Worm (Caenorhabditis elegans) whole organism, L3 larva: ENCODE results near the gene str-144.

Experiments used
- R02D3.7 ChIP-seq: fragments of 150-350 bp; optimal IDR thresholded peaks from 2 replicates; lab custom pipeline; 2014; ENCODE audit warnings: missing biosample characterization, missing genetic modification characterization
- ZK546.5 ChIP-seq: sonication (generic microtip); optimal IDR thresholded peaks from 2 replicates; lab custom pipeline; 2017; ENCODE audit warnings: missing biosample characterization, missing genetic modification characterization
- aly-2 ChIP-seq: fragments of 150-350 bp; optimal IDR thresholded peaks from 2 replicates; lab custom pipeline; 2014; ENCODE audit warnings: missing biosample characterization, missing genetic modification characterization
- ceh-16 ChIP-seq: sonication (generic microtip); optimal IDR thresholded peaks from 2 replicates; lab custom pipeline; 2017; ENCODE audit warnings: missing biosample characterization, missing genetic modification characterization
- ceh-82 ChIP-seq: fragments of 150-350 bp; optimal IDR thresholded peaks from 2 replicates; lab custom pipeline; 2014; ENCODE audit warnings: missing biosample characterization, missing genetic modification characterization
- ceh-9 ChIP-seq: sonication (generic microtip); optimal IDR thresholded peaks from 2 replicates; lab custom pipeline; 2018; ENCODE audit warnings: missing biosample characterization, missing genetic modification characterization
- daf-12 ChIP-seq: fragments of 150-350 bp; optimal IDR thresholded peaks from 2 replicates; lab custom pipeline; 2014; ENCODE audit warnings: missing biosample characterization, missing genetic modification reagents, missing genetic modification characterization
- egl-5 ChIP-seq: fragments of 150-350 bp; optimal IDR thresholded peaks from 2 replicates; lab custom pipeline; 2017; ENCODE audit warnings: missing biosample characterization, missing genetic modification reagents, missing genetic modification characterization, inconsistent platforms
- elt-3 ChIP-seq, 3 experiments: fragments of 150-350 bp in 1 of 3; sonication (generic microtip) in 2 of 3; optimal IDR thresholded peaks; 2 replicates in 2 of 3; 4 replicates in 1 of 3; lab custom pipeline; 2014 to 2017; ENCODE audit warnings: missing biosample characterization in 3 of 3, missing genetic modification characterization in 3 of 3
- fkh-10 ChIP-seq: sonication (generic microtip); optimal IDR thresholded peaks from 2 replicates; lab custom pipeline; 2017; ENCODE audit warnings: missing biosample characterization, missing genetic modification reagents, missing genetic modification characterization
- hmg-11 ChIP-seq: sonication (generic microtip); optimal IDR thresholded peaks from 2 replicates; lab custom pipeline; 2016; ENCODE audit warnings: missing genetic modification characterization, missing compliant biosample characterization
- jun-1 ChIP-seq: fragments of 150-350 bp; optimal IDR thresholded peaks from 2 replicates; lab custom pipeline; 2014; ENCODE audit warnings: missing biosample characterization, missing genetic modification reagents, missing genetic modification characterization
- lin-15B ChIP-seq: fragments of 150-350 bp; optimal IDR thresholded peaks from 2 replicates; lab custom pipeline; 2014; ENCODE audit warnings: missing biosample characterization, missing genetic modification characterization
- lin-39 ChIP-seq: fragments of 150-350 bp; optimal IDR thresholded peaks from 2 replicates; lab custom pipeline; 2018; ENCODE audit warnings: missing biosample characterization, missing genetic modification reagents, missing genetic modification characterization
- mdl-1 ChIP-seq: fragments of 150-350 bp; optimal IDR thresholded peaks from 2 replicates; lab custom pipeline; 2014; ENCODE audit warnings: missing biosample characterization, missing genetic modification characterization
- mml-1 ChIP-seq: fragments of 150-350 bp; sonication (generic microtip); optimal IDR thresholded peaks from 3 replicates; lab custom pipeline; 2014; ENCODE audit warnings: missing biosample characterization, missing genetic modification characterization
- nfya-1 ChIP-seq: sonication (generic microtip); optimal IDR thresholded peaks from 2 replicates; lab custom pipeline; 2017; ENCODE audit warnings: missing genetic modification characterization, mild to moderate bottlenecking, missing compliant biosample characterization, antibody characterized with exemption, moderate library complexity; ENCODE audit not compliant: insufficient read depth
- nhr-11 ChIP-seq: fragments of 150-350 bp; optimal IDR thresholded peaks from 2 replicates; lab custom pipeline; 2014; ENCODE audit warnings: missing biosample characterization, missing genetic modification characterization
- nhr-12 ChIP-seq: fragments of 150-350 bp; optimal IDR thresholded peaks from 2 replicates; lab custom pipeline; 2014; ENCODE audit warnings: missing biosample characterization, missing genetic modification characterization
- nhr-237 ChIP-seq: fragments of 150-350 bp; optimal IDR thresholded peaks from 2 replicates; lab custom pipeline; 2014; ENCODE audit warnings: missing biosample characterization, missing genetic modification characterization
- nhr-25 ChIP-seq: sonication (generic microtip); optimal IDR thresholded peaks from 2 replicates; lab custom pipeline; 2017; ENCODE audit warnings: missing biosample characterization, missing genetic modification characterization
- nhr-28 ChIP-seq: fragments of 150-350 bp; optimal IDR thresholded peaks from 2 replicates; lab custom pipeline; 2014; ENCODE audit warnings: missing biosample characterization, missing genetic modification characterization
- nhr-67 ChIP-seq: fragments of 150-350 bp; optimal IDR thresholded peaks from 2 replicates; lab custom pipeline; 2014; ENCODE audit warnings: missing biosample characterization, missing genetic modification characterization
- nhr-76 ChIP-seq: fragments of 150-350 bp; sonication (generic microtip); optimal IDR thresholded peaks from 5 replicates; lab custom pipeline; 2014; ENCODE audit warnings: missing biosample characterization, missing genetic modification characterization
- nhr-77 ChIP-seq: fragments of 150-350 bp; optimal IDR thresholded peaks from 2 replicates; lab custom pipeline; 2014; ENCODE audit warnings: missing biosample characterization, missing genetic modification characterization
- pha-4 ChIP-seq: fragments of 150-350 bp; optimal IDR thresholded peaks from 2 replicates; lab custom pipeline; 2014; ENCODE audit warnings: missing biosample characterization, missing genetic modification reagents, missing genetic modification characterization
- pqm-1 ChIP-seq: fragments of 150-350 bp; optimal IDR thresholded peaks from 2 replicates; lab custom pipeline; 2017; ENCODE audit warnings: missing biosample characterization, missing genetic modification characterization, inconsistent platforms
- sea-2 ChIP-seq: fragments of 150-350 bp; sonication (generic microtip); optimal IDR thresholded peaks from 4 replicates; lab custom pipeline; 2014; ENCODE audit warnings: missing biosample characterization, missing genetic modification reagents, missing genetic modification characterization
- skn-1 ChIP-seq: fragments of 150-350 bp; optimal IDR thresholded peaks from 2 replicates; lab custom pipeline; 2014; ENCODE audit warnings: missing biosample characterization, missing genetic modification characterization
- snpc-4 ChIP-seq: fragments of 150-350 bp; optimal IDR thresholded peaks from 2 replicates; lab custom pipeline; 2014; ENCODE audit warnings: missing biosample characterization, missing genetic modification characterization
- tbx-2 ChIP-seq: sonication (generic microtip); optimal IDR thresholded peaks from 2 replicates; lab custom pipeline; 2016; ENCODE audit warnings: mild to moderate bottlenecking, missing genetic modification characterization, missing compliant biosample characterization
- ztf-4 ChIP-seq: fragments of 150-350 bp; optimal IDR thresholded peaks from 2 replicates; lab custom pipeline; 2014; ENCODE audit warnings: missing biosample characterization, missing genetic modification characterization

Gene str-144

ce11 chrV:8104473-8104872 is 32.5 kb upstream of the str-144 start, which contains the start of gene srlf-16:
srlf-16 (plus strand) TSS chrV:8104773.
- TF ChIP-seq hmg-11 (no peak), mml-1 (tag; lab: Kevin White, UChicago) (no peak), pha-4 (no peak), sea-2 (GFP tag; lab: Kevin White, UChicago) (no peak), nhr-28 (tag; lab: Kevin White, UChicago) (no peak), ceh-82 (tag; lab: Kevin White, UChicago) (no peak), nhr-67 (no peak), mdl-1 (tag; lab: Kevin White, UChicago) (no peak), nhr-77 (tag; lab: Kevin White, UChicago) (no peak), pqm-1 (tag; lab: Kevin White, UChicago) (no peak), nhr-237 (tag; lab: Kevin White, UChicago) (no peak), ceh-9 (tag; lab: Kevin White, UChicago) (no peak), skn-1 (no peak), nfya-1 (no peak), daf-12 (tag; lab: Kevin White, UChicago) (no peak), lin-15B (tag; lab: Kevin White, UChicago) (no peak), ZK546.5 (tag; lab: Kevin White, UChicago) (no peak)
- TF ChIP-seq, all 47 proteins: peak for 0

ce11 chrV:8102960-8103359 is 31.0 kb upstream of the str-144 start, which contains the start of gene str-90:
str-90 (plus strand) TSS chrV:8103260.
- TF ChIP-seq aly-2 (no peak), pha-4 (no peak)

ce11 chrV:8099306-8099705 is 27.4 kb upstream of the str-144 start, which contains the start of gene sdz-23:
sdz-23 (plus strand) TSS chrV:8099606.
- no peak for TF ChIP-seq skn-1
- TF ChIP-seq ceh-16: no peak
- TF ChIP-seq fkh-10 (GFP tag; lab: Kevin White, UChicago): no peak

ce11 chrV:8098239-8098638 is 26.3 kb upstream of the str-144 start, which contains the start of gene str-145:
str-145 (minus strand) TSS chrV:8098339.
- TF ChIP-seq R02D3.7 (no peak), ZK546.5 (tag; lab: Kevin White, UChicago) (no peak), mdl-1 (tag; lab: Kevin White, UChicago) (no peak), nhr-25 (no peak)
- TF ChIP-seq, all 47 proteins: peak for 0

- TF ChIP-seq nfya-1: no peak
- TF ChIP-seq nhr-76: no peak
- TF ChIP-seq nhr-11 (tag; lab: Kevin White, UChicago): no peak
- TF ChIP-seq nhr-25: no peak
- TF ChIP-seq egl-5 (tag; lab: Kevin White, UChicago): no peak
- no peak for TF ChIP-seq ceh-9 (tag; lab: Kevin White, UChicago)
- no peak for TF ChIP-seq ceh-82 (tag; lab: Kevin White, UChicago)
- TF ChIP-seq jun-1 (tag; lab: Kevin White, UChicago): no peak
- TF ChIP-seq elt-3 (tag; optimal IDR thresholded peaks at IDR 0.05; lab: Kevin White, UChicago): no peak
- no peak for TF ChIP-seq lin-39
- no peak for TF ChIP-seq snpc-4 (tag; lab: Kevin White, UChicago)
- no peak for TF ChIP-seq ZK546.5 (tag; lab: Kevin White, UChicago)
- no peak for TF ChIP-seq nhr-77 (tag; lab: Kevin White, UChicago)
Measured at ce11 chrV:8095378-8095777, 23.4 kb upstream of the str-144 start, which contains the start of gene str-146. str-146 (minus strand) TSS chrV:8095478.

- TF ChIP-seq elt-3 (tag; optimal IDR thresholded peaks at IDR 0.05; lab: Kevin White, UChicago): no peak
- no peak for TF ChIP-seq nhr-25
- TF ChIP-seq nhr-237 (tag; lab: Kevin White, UChicago): no peak
- no peak for TF ChIP-seq ceh-9 (tag; lab: Kevin White, UChicago)
- no peak for TF ChIP-seq fkh-10 (GFP tag; lab: Kevin White, UChicago)
- TF ChIP-seq ztf-4: no peak
- no peak for TF ChIP-seq tbx-2
- TF ChIP-seq nhr-12 (tag; lab: Kevin White, UChicago): no peak
- TF ChIP-seq pqm-1 (tag; lab: Kevin White, UChicago): no peak
- TF ChIP-seq, all 47 proteins: peak for 0
Measured at ce11 chrV:8092385-8092784, 20.4 kb upstream of the str-144 start, which contains the start of gene str-129. str-129 (minus strand) TSS chrV:8092485.
